Fruit fly (Drosophila melanogaster): ENCODE data around the gene Dip-C.

Gene Dip-C

DNA sequence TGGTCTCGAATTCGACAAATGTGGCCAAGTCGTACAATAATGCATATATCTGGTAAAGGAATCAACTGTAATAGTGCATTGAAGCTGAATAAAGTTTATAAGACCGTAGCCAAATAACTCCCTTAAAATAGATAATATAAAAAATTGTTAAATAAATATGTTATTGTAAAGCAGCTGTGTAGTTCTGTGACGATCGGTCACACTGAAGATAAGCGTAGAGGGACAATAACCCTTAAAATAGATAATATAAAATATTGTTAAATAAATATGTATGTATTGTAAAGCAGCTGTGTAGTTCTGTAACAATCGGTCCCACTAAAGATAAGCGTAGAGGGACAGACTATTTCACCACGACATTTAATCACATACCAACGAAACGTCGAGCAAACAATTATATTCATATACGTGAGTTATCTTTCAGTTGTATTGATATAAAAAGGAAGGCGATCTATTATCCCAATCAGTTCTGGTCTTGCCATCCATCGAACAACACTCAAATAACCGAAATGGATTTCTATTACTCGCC lies 38.2 kb downstream of the Dip-C start, which contains the start of gene GstD5:
Gene GstD5 (plus strand): TSS at position 476 of the 526 bp plus-strand sequence.
- no peak for TF ChIP-seq CG8478 (optimal IDR thresholded peaks at IDR 0.05)
- TF ChIP-seq pan (optimal IDR thresholded peaks at IDR 0.05): no peak
- no peak for TF ChIP-seq usp (GFP tag; optimal IDR thresholded peaks at IDR 0.05)
- no peak for TF ChIP-seq EcR (GFP tag; optimal IDR thresholded peaks at IDR 0.05)
- TF ChIP-seq psq (optimal IDR thresholded peaks at IDR 0.05): no peak
- no peak for TF ChIP-seq Dll (optimal IDR thresholded peaks at IDR 0.05)

DNA sequence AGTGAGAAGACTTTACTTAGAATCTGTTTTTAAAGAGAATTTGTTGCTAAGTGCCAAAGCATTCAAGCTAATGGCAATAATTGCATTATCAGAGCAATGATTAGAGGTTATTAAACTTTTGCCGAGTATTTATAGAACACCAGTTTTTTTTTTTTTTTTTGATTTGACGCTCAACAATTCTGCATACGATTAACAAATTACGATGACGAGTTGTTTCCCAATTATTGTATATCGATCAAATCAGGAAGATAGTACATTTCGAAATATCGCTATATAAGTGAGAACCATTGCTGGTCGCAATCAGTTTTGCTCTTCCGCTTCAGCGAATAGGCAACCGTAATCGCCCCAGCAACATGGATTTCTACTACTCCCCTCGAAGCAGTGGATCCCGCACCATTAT lies 39.8 kb downstream of the Dip-C start, which contains the start of gene GstD4:
Gene GstD4 (plus strand): TSS at position 301 of the 400 bp plus-strand sequence.
- no peak for TF ChIP-seq usp (GFP tag; optimal IDR thresholded peaks at IDR 0.05)
- no peak for TF ChIP-seq pan (optimal IDR thresholded peaks at IDR 0.05)

DNA sequence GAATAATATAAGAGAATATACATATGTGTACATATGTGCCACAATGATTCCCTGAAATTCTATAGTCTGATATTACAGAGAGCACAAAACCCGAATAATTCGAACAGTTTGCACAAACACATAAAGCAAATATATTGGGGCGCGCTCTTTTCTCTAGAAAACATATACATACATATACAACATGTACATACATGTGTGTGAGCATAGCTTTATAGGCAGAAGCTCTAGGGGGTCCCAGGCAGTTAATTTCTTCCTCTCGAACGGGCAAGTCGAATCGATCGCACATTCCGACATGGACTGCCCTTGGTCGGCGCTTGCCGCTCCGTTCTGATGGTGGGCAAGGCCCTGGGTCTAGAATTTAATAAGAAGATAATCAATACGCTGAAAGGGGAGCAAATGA lies 40.8 kb downstream of the Dip-C start, which contains the start of gene GstD3:
Gene GstD3 (plus strand): TSS at position 269 of the 400 bp plus-strand sequence.
- TF ChIP-seq psq (optimal IDR thresholded peaks at IDR 0.05) (no peak), pan (optimal IDR thresholded peaks at IDR 0.05) (no peak), CG8478 (optimal IDR thresholded peaks at IDR 0.05) (no peak), EcR (GFP tag; optimal IDR thresholded peaks at IDR 0.05) (no peak), Dll (optimal IDR thresholded peaks at IDR 0.05) (no peak), usp (GFP tag; optimal IDR thresholded peaks at IDR 0.05) (no peak)

- TF ChIP-seq pan (optimal IDR thresholded peaks at IDR 0.05): no peak
- TF ChIP-seq EcR (GFP tag; optimal IDR thresholded peaks at IDR 0.05): no peak
- TF ChIP-seq usp (GFP tag; optimal IDR thresholded peaks at IDR 0.05): no peak
- no peak for TF ChIP-seq Dll (optimal IDR thresholded peaks at IDR 0.05)
- TF ChIP-seq CG8478 (optimal IDR thresholded peaks at IDR 0.05): no peak
- no peak for TF ChIP-seq psq (optimal IDR thresholded peaks at IDR 0.05)
Observed at dm6 chr3R:12371671-12372070, 41.9 kb downstream of the Dip-C start, which contains the start of gene GstD2. Gene GstD2, plus strand, starts transcription at chr3R:12371971.

- TF ChIP-seq EcR (GFP tag; optimal IDR thresholded peaks at IDR 0.05) (peak in 1 of 2 experiments; percentile 64), Dll (optimal IDR thresholded peaks at IDR 0.05) (no peak)
Observed at dm6 chr3R:12370643-12370995, 42.9 kb downstream of the Dip-C start.

- no peak for TF ChIP-seq Dll (optimal IDR thresholded peaks at IDR 0.05)
- TF ChIP-seq psq (optimal IDR thresholded peaks at IDR 0.05): no peak
- no peak for TF ChIP-seq CG8478 (optimal IDR thresholded peaks at IDR 0.05)
- TF ChIP-seq EcR (GFP tag; optimal IDR thresholded peaks at IDR 0.05): no peak
- no peak for TF ChIP-seq usp (GFP tag; optimal IDR thresholded peaks at IDR 0.05)
- TF ChIP-seq pan (optimal IDR thresholded peaks at IDR 0.05): no peak
Observed at dm6 chr3R:12369793-12370642, 43.5 kb downstream of the Dip-C start.

DNA sequence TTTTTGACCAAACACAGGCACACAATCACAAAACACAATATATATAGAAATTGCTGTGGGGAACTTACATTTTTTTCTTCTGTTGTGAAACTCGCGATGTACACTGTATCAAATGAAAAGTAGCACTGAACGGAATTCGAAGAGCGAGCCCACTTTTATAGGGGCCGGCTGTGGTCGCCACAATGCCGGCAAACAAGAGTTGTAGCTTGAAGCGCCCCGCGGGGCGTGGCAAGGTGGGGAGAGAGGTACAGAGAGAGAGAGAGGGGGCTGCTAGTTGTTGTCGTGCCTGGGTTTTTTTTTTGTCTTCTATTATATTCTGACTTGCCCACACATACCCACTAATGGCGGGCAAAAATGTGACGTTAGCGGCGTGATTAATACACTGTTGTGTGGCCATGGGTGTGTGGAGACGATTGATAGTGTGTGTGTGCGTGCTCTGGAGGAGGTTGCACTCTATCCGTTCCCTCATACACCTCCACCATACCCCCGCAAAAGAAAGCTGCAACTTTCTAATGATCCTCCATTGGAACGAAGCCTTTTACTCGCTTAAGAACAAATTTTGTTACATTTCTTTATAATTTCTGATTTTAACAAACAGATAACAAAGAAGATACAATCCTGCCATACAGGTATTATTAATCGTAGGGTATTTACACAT lies 44.3 kb downstream of the Dip-C start, which contains the start of gene GstD1:
Gene GstD1 (minus strand): TSS at position 134 of the 658 bp plus-strand sequence.
- no peak for TF ChIP-seq pan (optimal IDR thresholded peaks at IDR 0.05)
- TF ChIP-seq usp (GFP tag; optimal IDR thresholded peaks at IDR 0.05): no peak
- peak in 1 of 2 experiments; percentile 4 for TF ChIP-seq EcR (GFP tag; optimal IDR thresholded peaks at IDR 0.05)
- no peak for TF ChIP-seq Dll (optimal IDR thresholded peaks at IDR 0.05)
- no peak for TF ChIP-seq psq (optimal IDR thresholded peaks at IDR 0.05)
- TF ChIP-seq CG8478 (optimal IDR thresholded peaks at IDR 0.05): no peak

- TF ChIP-seq psq (optimal IDR thresholded peaks at IDR 0.05) (no peak), Dll (optimal IDR thresholded peaks at IDR 0.05) (no peak), usp (GFP tag; optimal IDR thresholded peaks at IDR 0.05) (no peak), CG8478 (optimal IDR thresholded peaks at IDR 0.05) (no peak), pan (optimal IDR thresholded peaks at IDR 0.05) (no peak), EcR (GFP tag; optimal IDR thresholded peaks at IDR 0.05) (no peak)
Observed at dm6 chr3R:12367464-12367863, 46.1 kb downstream of the Dip-C start, which contains the start of gene GstD9. Gene GstD9, minus strand, starts transcription at chr3R:12367564.

DNA sequence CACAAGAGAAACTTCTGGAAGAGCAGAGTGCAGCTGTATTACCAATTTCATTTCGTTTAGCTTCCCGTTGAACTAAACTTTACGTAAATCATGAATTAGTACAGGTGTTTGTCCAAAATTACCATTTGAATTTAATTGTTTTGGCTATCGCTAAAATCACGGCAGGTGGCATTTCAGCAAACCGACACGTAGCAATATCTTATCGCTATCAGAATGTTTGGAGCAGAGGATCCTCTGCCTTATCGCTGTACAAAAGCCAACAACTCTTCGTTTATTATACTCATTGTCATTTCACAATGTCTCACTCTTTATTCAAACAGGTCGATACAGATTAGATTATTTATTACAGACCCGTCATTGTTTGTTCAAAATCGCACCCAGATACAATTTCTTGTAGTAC lies 47.7 kb downstream of the Dip-C start:
- TF ChIP-seq Dll (optimal IDR thresholded peaks at IDR 0.05): no peak
- TF ChIP-seq EcR (GFP tag; optimal IDR thresholded peaks at IDR 0.05): no peak
- TF ChIP-seq usp (GFP tag; optimal IDR thresholded peaks at IDR 0.05): no peak

DNA sequence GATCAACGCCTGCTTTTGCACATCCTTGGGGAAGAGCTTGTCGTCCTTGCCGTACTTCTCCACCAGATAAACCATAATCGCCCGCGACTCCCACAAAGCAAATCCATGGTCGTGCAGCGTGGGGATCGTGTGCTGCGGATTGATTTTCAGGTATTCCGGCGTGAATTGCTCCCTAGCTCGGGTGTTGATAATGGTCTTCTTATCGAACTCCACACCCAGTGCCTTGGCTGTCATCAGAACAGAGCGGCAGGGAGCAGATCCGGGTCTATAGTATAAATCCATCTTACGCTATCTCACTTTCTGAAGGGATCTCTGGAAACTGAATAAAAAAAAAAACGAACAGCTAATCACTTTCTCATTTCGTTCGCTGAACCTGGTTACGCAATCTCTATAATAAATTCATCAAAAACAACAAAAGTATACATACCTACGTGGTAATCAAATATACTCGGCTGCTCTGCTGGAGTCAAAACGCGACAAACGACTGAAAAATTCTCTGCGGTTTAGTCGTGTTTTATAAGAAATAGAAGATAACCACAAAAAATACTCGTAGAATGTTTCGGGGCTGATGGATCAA lies 48.2 kb downstream of the Dip-C start, which contains the start of gene GstD10:
Gene GstD10 (minus strand): TSS at position 472 of the 577 bp plus-strand sequence.
- no peak for TF ChIP-seq Dll (optimal IDR thresholded peaks at IDR 0.05)
- TF ChIP-seq pan (optimal IDR thresholded peaks at IDR 0.05): no peak
- TF ChIP-seq CG8478 (optimal IDR thresholded peaks at IDR 0.05): no peak
- TF ChIP-seq EcR (GFP tag; optimal IDR thresholded peaks at IDR 0.05): no peak
- no peak for TF ChIP-seq usp (GFP tag; optimal IDR thresholded peaks at IDR 0.05)
- no peak for TF ChIP-seq psq (optimal IDR thresholded peaks at IDR 0.05)

- TF ChIP-seq EcR (GFP tag; optimal IDR thresholded peaks at IDR 0.05): no peak
- TF ChIP-seq psq (optimal IDR thresholded peaks at IDR 0.05): no peak
- no peak for TF ChIP-seq pan (optimal IDR thresholded peaks at IDR 0.05)
- no peak for TF ChIP-seq Dll (optimal IDR thresholded peaks at IDR 0.05)
- no peak for TF ChIP-seq usp (GFP tag; optimal IDR thresholded peaks at IDR 0.05)
Observed at dm6 chr3R:12364580-12364979, 49.0 kb downstream of the Dip-C start, which contains the start of gene Tim17a1. Gene Tim17a1, minus strand, starts transcription at chr3R:12364680.

dm6 chr3R:12363544-12363943 lies 50.0 kb downstream of the Dip-C start:
- TF ChIP-seq pan (optimal IDR thresholded peaks at IDR 0.05) (no peak), EcR (GFP tag; optimal IDR thresholded peaks at IDR 0.05) (no peak), usp (GFP tag; optimal IDR thresholded peaks at IDR 0.05) (no peak), psq (optimal IDR thresholded peaks at IDR 0.05) (no peak), CG8478 (optimal IDR thresholded peaks at IDR 0.05) (no peak), Dll (optimal IDR thresholded peaks at IDR 0.05) (no peak)
